Worm (Caenorhabditis elegans): Measurements from ENCODE around the gene F13H10.6.
A peak's percentile ranks its signal among the peaks of the same experiment; 100 is the strongest.

Gene F13H10.6

DNA sequence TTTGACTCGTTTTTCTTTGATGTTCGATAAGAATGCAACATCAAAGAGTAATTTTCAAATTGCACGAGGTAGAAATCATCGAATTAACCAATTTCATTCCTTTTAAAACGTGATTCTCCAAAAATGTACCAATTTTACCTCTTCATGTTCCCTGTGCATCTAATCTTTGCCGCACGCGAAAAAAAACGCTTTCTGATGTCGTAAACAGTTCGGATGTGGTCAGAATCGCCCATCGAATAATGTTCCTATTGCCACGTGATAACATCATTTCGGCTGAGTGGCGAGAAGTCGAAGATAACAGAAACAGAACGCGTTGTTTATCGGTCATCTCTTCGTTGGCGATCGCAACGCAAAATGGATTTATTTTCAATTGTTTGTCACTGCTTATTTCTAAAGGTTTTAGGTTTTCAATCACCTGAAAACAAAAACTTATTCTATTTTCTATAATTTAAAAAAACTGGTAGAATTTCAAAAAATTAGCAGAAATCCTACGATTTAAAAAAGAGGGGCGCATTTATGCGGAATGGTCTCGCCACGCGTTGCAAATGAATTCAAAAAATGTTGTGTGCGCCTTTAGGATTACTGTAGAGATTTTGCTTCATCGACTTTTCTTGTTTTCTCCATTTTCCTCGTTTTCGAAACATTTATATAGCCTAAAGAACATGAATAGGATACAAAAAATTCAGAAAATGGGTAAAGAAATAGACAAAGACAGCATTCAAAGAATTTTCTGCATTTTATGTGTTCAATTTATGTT lies 12.6 kb downstream of the F13H10.6 start, which contains the start of gene mogs-1:
TSS of gene mogs-1 (minus strand) at position 417 of the 757 bp plus-strand sequence.
- TF ChIP-seq lin-26 (GFP tag; IDR thresholded peaks at IDR 0.05) (no peak), ztf-26 (tag; optimal IDR thresholded peaks at IDR 0.05) (peak; percentile 57), mcd-1 (GFP tag; IDR thresholded peaks at IDR 0.05) (0 out of 2 replicates have a peak, but pooled peaks have one; percentile 4), attf-5 (GFP tag; optimal IDR thresholded peaks at IDR 0.05) (peak; percentile 40), dox-1 (GFP tag; IDR thresholded peaks at IDR 0.05) (0 out of 2 replicates have a peak, but pooled peaks have one; percentile 42), F33H1.4 (GFP tag; IDR thresholded peaks at IDR 0.05) (peak; percentile 59; the same call in 1 of the 2 replicates), let-607 (tag; optimal IDR thresholded peaks at IDR 0.05) (peak in 1 of 2 experiments; percentile 25), ets-4 (GFP tag; optimal IDR thresholded peaks at IDR 0.05) (no peak), F10E7.11 (tag; optimal IDR thresholded peaks at IDR 0.05) (no peak), lin-54 (GFP tag; optimal IDR thresholded peaks at IDR 0.05) (peak; percentile 31), cebp-1 (GFP tag; IDR thresholded peaks at IDR 0.05) (no peak), cebp-1 (tag; optimal IDR thresholded peaks at IDR 0.05) (peak; percentile 39), repo-1 (tag; optimal IDR thresholded peaks at IDR 0.05) (peak; percentile 6), lsl-1 (GFP tag; optimal IDR thresholded peaks at IDR 0.05) (peak; percentile 64), B0336.3 (GFP tag; IDR thresholded peaks at IDR 0.05) (peak; percentile 32; the same call in 1 of the 2 replicates), die-1 (tag; optimal IDR thresholded peaks at IDR 0.05) (no peak), nhr-80 (tag; optimal IDR thresholded peaks at IDR 0.05) (peak; percentile 52)

DNA sequence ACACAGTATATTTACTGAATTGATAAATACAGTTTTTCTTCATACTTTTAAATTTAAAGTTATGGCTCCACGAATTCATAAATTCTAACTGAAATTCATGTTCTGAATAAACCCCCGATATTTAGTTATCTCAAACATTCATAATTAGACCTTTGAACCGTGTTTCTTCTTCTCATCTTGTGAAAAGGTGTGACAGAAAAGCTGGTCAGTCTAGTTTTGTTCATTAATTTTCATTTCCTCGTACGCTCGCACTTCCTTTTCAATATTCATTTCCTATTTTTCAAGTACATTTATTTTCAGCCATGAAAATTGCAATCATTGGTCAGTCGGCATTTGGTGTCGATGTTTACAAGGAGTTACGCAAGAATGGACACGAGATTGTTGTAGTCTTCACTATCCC lies 13.2 kb downstream of the F13H10.6 start, which contains the start of gene alh-3:
TSS of gene alh-3 (plus strand) at position 301 of the 400 bp plus-strand sequence.
- TF ChIP-seq nhr-90 (tag; optimal IDR thresholded peaks at IDR 0.05) = no peak
- TF ChIP-seq ama-1 (optimal IDR thresholded peaks at IDR 0.05) = peak; percentile 7
- TF ChIP-seq ama-1 (GFP tag; optimal IDR thresholded peaks at IDR 0.05) = no peak
- no peak for TF ChIP-seq lin-26 (GFP tag; IDR thresholded peaks at IDR 0.05)
- TF ChIP-seq dpff-1 (tag; optimal IDR thresholded peaks at IDR 0.05) = no peak
- TF ChIP-seq T26A5.8 (tag; optimal IDR thresholded peaks at IDR 0.05) = no peak

DNA sequence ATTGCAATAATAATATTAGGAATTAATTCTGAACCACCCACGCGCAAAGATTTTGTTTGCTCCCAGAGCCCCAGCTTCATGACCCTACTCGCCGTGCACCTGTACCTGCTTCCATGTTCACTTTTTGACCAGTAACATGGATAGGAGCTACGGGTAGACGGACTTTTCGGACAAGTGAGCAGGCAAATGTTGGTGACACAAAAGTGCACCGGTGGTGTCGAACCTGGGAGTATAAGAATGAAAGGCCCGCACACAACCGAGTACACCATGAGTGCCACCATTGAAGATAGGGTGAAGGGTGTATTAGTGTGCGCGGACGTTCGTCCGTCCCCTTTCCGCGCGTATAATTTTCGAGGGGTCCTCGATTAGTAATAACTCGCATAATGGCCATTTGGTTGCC lies 16.8 kb downstream of the F13H10.6 start:
- peak; percentile 63; the same call in 1 of the 2 replicates for TF ChIP-seq lir-1 (GFP tag; conservative IDR thresholded peaks at IDR 0.05)
- TF ChIP-seq F52B5.7 (tag; optimal IDR thresholded peaks at IDR 0.05) = peak; percentile 98
- TF ChIP-seq Y53G8AR.9 (GFP tag; conservative IDR thresholded peaks at IDR 0.05) = no peak; the same call in none of the 2 replicates
- TF ChIP-seq B0019.2 (GFP tag; conservative IDR thresholded peaks at IDR 0.05) = peak; percentile 68
- peak; percentile 79; the same call in 1 of the 2 replicates for TF ChIP-seq Y79H2A.3 (GFP tag; conservative IDR thresholded peaks at IDR 0.05)
- TF ChIP-seq lin-54 (GFP tag; optimal IDR thresholded peaks at IDR 0.05) = peak; percentile 77
- TF ChIP-seq aptf-3 (GFP tag; IDR thresholded peaks at IDR 0.05) = peak; percentile 85; the same call in 1 of the 2 replicates
- peak; percentile 79; the same call in 1 of the 2 replicates for TF ChIP-seq Y53F4B.3 (GFP tag; IDR thresholded peaks at IDR 0.05)
- peak; percentile 63; the same call in 1 of the 2 replicates for TF ChIP-seq C06A6.2 (GFP tag; conservative IDR thresholded peaks at IDR 0.05)
- TF ChIP-seq madf-3 (GFP tag; IDR thresholded peaks at IDR 0.05) = peak; percentile 87
- TF ChIP-seq T07F8.4 (tag; optimal IDR thresholded peaks at IDR 0.05) = peak; percentile 88
- TF ChIP-seq rec-8 (tag; optimal IDR thresholded peaks at IDR 0.05) = peak; percentile 83 to 92
- TF ChIP-seq lsy-27 (tag; optimal IDR thresholded peaks at IDR 0.05; ENCODE audit: borderline replicate concordance, insufficient read depth) = peak; percentile 33
- peak; percentile 88 for TF ChIP-seq ekl-4 (GFP tag; IDR thresholded peaks at IDR 0.05)
- peak; percentile 79 for TF ChIP-seq rcor-1 (GFP tag; IDR thresholded peaks at IDR 0.05)
- peak; percentile 93 for TF ChIP-seq dox-1 (GFP tag; IDR thresholded peaks at IDR 0.05)
- peak; percentile 55 for TF ChIP-seq ama-1 (optimal IDR thresholded peaks at IDR 0.05)
- TF ChIP-seq ama-1 (GFP tag; optimal IDR thresholded peaks at IDR 0.05) = peak; percentile 41 to 76
- peak; percentile 82 for TF ChIP-seq ztf-18 (tag; optimal IDR thresholded peaks at IDR 0.05)
- peak; percentile 93 for TF ChIP-seq ceh-79 (tag; optimal IDR thresholded peaks at IDR 0.05)
- TF ChIP-seq snpc-1.3 (tag; optimal IDR thresholded peaks at IDR 0.05; ENCODE audit: insufficient read depth) = peak; percentile 64
- peak; percentile 75; the same call in 1 of the 2 replicates for TF ChIP-seq hlh-26 (GFP tag; conservative IDR thresholded peaks at IDR 0.05)
- peak; percentile 93 for TF ChIP-seq athp-1 (tag; optimal IDR thresholded peaks at IDR 0.05)
- TF ChIP-seq hmg-1.2 (GFP tag; IDR thresholded peaks at IDR 0.05) = peak; percentile 74
- TF ChIP-seq sptf-2 (GFP tag; optimal IDR thresholded peaks at IDR 0.05) = peak; percentile 97

Measured in whole organism, young adult.